Fruit fly (Drosophila melanogaster): ENCODE measurements around the gene SC35.

SC35 gene

DNA sequence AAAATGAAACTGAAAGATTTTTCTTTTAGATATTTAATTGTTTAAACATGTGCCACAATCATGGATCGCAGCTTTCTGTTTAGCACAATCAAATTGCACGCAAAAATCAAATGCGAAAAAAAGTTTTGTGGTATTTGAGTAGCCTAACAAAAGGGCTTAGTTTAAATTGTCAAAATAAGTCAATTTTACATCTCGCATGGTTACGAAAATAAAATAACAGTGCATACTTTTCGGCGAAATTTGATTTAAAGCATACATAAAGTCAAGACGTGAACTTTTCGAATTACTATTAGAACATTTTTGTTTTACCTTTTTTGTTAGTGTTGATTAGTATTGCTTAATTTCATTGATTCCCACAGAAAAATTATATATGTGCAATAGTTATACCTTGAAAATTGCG is 20.6 kb upstream of the SC35 start:
- TF ChIP-seq bab1 (GFP tag; optimal IDR thresholded peaks at IDR 0.05): peak; percentile 16
- TF ChIP-seq pad (GFP tag; optimal IDR thresholded peaks at IDR 0.05): no peak
- TF ChIP-seq cic (GFP tag; optimal IDR thresholded peaks at IDR 0.05): peak; percentile 52

DNA sequence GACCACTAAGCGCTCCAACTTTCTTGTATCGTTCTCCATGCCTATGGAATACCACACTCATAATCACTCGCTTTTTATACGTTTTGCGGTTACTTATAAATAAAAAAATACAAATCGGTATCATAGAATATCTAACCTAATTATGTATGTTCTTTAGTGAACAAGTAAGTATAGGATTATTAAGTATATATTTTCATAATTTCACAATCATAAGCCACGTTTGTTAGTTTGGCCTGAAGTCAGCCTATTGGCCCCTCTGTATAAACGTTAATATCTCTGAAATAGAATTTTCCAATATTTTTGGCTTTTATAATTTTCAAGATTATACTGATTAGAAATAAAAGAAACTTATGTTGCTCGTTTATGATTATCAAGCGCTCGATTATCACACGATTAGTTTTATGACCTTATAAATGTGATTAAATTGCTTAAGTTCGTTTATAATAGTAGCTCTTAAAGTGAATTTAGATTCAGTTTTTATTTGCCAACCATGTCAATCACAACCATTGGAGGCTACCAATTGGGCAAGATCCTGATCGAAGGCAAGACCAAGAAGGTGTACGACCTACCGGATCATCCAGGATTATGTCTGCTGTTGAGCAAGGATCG is 18.8 kb upstream of the SC35 start, which contains the start of gene CG5418:
CG5418 (minus strand) TSS at position 51 of the 609 bp plus-strand sequence.
- TF ChIP-seq CG14711 (tag; optimal IDR thresholded peaks at IDR 0.05) (no peak), CG7101 (tag; optimal IDR thresholded peaks at IDR 0.05) (no peak), Crg-1 (GFP tag; optimal IDR thresholded peaks at IDR 0.05) (no peak), CG33017 (tag; optimal IDR thresholded peaks at IDR 0.05) (no peak), CG1620 (GFP tag; optimal IDR thresholded peaks at IDR 0.05) (no peak), pad (GFP tag; optimal IDR thresholded peaks at IDR 0.05) (no peak), CG11617 (GFP tag; optimal IDR thresholded peaks at IDR 0.05) (no peak), Clk (GFP tag; optimal IDR thresholded peaks at IDR 0.05) (no peak), kay (GFP tag; ENCODE audit: borderline replicate concordance) (no peak), ovo (GFP tag; optimal IDR thresholded peaks at IDR 0.05) (no peak), bab1 (GFP tag; optimal IDR thresholded peaks at IDR 0.05) (no peak), CG12768 (GFP tag; optimal IDR thresholded peaks at IDR 0.05) (no peak)

DNA sequence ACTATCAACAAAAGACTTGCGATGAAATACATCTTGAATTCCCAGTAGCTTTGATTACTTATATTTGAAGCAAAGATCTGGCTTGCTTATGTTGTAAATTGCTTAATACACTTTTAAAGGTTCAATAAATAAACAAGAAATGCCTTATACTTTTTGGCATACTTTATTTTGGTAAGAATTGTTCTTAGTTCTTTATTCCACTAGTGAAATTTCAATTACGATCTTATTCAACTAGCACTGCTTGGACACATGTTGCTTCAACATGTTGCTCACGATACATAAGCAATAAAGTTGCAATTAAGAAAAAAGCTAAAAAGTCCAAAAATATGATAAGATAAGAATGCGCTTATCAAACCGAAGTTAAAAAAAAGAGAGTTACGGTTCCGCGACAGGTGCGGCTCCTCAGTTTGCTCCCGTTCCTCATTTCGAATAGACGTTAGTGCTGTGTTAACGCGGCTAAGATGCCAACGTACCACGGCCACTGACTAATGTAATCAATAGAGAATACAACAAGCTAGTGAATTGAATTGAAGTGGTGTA is 13.7 kb upstream of the SC35 start, which contains the start of the genes CG5421 and Oatp33Eb:
CG5421 (minus strand) TSS at position 51 of the 540 bp plus-strand sequence.
Oatp33Eb (plus strand) TSS at position 403 of the 540 bp plus-strand sequence.
- TF ChIP-seq toe (GFP tag; optimal IDR thresholded peaks at IDR 0.05): no peak
- no peak for TF ChIP-seq ovo (GFP tag; optimal IDR thresholded peaks at IDR 0.05)
- TF ChIP-seq CG33017 (tag; optimal IDR thresholded peaks at IDR 0.05): peak; percentile 73
- TF ChIP-seq CG11617 (GFP tag; optimal IDR thresholded peaks at IDR 0.05): peak; percentile 44
- TF ChIP-seq cic (GFP tag; optimal IDR thresholded peaks at IDR 0.05): peak; percentile 72
- no peak for TF ChIP-seq cnc (optimal IDR thresholded peaks at IDR 0.05)
- no peak for TF ChIP-seq CG7045 (GFP tag; optimal IDR thresholded peaks at IDR 0.05)
- TF ChIP-seq CG14711 (tag; optimal IDR thresholded peaks at IDR 0.05): no peak
- no peak for TF ChIP-seq Hr96 (GFP tag; optimal IDR thresholded peaks at IDR 0.05)
- no peak for TF ChIP-seq CG7101 (tag; optimal IDR thresholded peaks at IDR 0.05)
- peak; percentile 22 for TF ChIP-seq CG12768 (GFP tag; optimal IDR thresholded peaks at IDR 0.05)
- TF ChIP-seq CG5204 (GFP tag; optimal IDR thresholded peaks at IDR 0.05): no peak
- TF ChIP-seq bab1 (GFP tag; optimal IDR thresholded peaks at IDR 0.05): no peak
- no peak for TF ChIP-seq tj (GFP tag; optimal IDR thresholded peaks at IDR 0.05)
- TF ChIP-seq Clk (GFP tag; optimal IDR thresholded peaks at IDR 0.05): no peak
- no peak for TF ChIP-seq pad (GFP tag; optimal IDR thresholded peaks at IDR 0.05)
- peak; percentile 37 for TF ChIP-seq Mnt (GFP tag; optimal IDR thresholded peaks at IDR 0.05)
- no peak for TF ChIP-seq Crg-1 (GFP tag; optimal IDR thresholded peaks at IDR 0.05)
- TF ChIP-seq CG1620 (GFP tag; optimal IDR thresholded peaks at IDR 0.05): no peak
- TF ChIP-seq kay (GFP tag; ENCODE audit: borderline replicate concordance): peak; percentile 5

DNA sequence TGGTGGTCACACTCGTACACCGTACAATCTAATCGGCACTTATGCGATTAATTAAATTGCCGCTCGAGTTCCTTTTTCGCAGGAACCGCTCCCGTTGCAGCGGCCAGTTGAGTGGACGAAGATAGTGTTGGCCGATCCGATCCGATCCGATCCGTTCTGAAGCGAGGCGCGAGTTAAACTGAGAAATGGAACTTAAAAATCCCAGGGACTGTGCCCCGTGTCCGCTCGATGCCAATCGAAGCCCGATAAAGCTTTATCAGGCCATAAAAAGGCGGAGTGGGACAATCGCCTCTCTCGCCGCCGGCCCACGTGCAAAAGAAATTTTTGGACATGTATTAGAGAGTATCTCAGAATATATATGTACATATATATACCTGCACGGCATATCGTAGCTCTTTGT is 11.3 kb upstream of the SC35 start, which contains the start of gene Oatp33Ea:
Oatp33Ea (minus strand) TSS at position 182 of the 400 bp plus-strand sequence.
- TF ChIP-seq Mnt (GFP tag; optimal IDR thresholded peaks at IDR 0.05): peak; percentile 74
- peak; percentile 13 for TF ChIP-seq ovo (GFP tag; optimal IDR thresholded peaks at IDR 0.05)
- peak; percentile 1 for TF ChIP-seq CG12768 (GFP tag; optimal IDR thresholded peaks at IDR 0.05)
- no peak for TF ChIP-seq CG33017 (tag; optimal IDR thresholded peaks at IDR 0.05)
- no peak for TF ChIP-seq CG7045 (GFP tag; optimal IDR thresholded peaks at IDR 0.05)
- TF ChIP-seq cic (GFP tag; optimal IDR thresholded peaks at IDR 0.05): peak; percentile 90
- no peak for TF ChIP-seq CG7101 (tag; optimal IDR thresholded peaks at IDR 0.05)
- TF ChIP-seq toe (GFP tag; optimal IDR thresholded peaks at IDR 0.05): no peak

DNA sequence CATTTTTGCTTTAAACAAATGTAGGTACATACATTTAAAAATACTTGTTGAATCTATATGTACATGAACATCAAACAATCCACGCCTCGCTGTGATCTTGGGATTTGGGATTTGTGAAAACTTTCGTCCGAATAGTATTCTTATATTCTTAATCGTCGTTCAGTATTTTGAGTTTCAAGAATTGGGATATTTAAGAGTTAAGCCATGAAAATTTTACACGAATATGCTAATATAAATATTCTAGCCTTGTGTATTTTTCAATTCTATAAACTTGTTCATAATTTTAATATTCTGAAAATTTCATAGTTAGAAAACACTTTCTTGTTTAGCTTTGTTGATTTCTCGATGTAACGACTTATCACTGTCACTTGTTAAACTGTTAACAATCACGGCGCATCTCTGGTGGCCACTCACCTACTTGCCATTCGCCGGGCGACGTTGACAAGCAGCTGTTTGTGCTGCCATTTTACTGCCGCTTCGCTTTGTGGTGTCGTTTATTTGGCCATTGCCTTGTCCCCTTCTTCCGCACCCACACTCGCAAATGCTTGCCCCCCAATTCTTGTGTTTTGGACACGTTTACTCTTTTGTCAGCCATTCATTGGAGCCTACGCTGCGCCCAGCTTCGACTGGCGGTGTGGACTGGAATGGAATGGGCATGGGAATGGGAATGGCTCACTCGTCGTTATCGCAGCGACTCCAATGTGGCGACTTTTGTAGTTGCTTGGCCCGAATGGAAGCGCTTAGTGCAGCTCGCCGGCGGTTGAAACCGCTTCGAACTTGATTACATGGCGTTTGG is 1.7 kb upstream of the SC35 start:
- no peak for TF ChIP-seq cnc (optimal IDR thresholded peaks at IDR 0.05)
- no peak for TF ChIP-seq tj (GFP tag; optimal IDR thresholded peaks at IDR 0.05)
- TF ChIP-seq pad (GFP tag; optimal IDR thresholded peaks at IDR 0.05): no peak
- TF ChIP-seq CG1620 (GFP tag; optimal IDR thresholded peaks at IDR 0.05): peak; percentile 23
- TF ChIP-seq bab1 (GFP tag; optimal IDR thresholded peaks at IDR 0.05): peak; percentile 16
- TF ChIP-seq toe (GFP tag; optimal IDR thresholded peaks at IDR 0.05): peak; percentile 10
- TF ChIP-seq CG7101 (tag; optimal IDR thresholded peaks at IDR 0.05): no peak
- TF ChIP-seq CG33017 (tag; optimal IDR thresholded peaks at IDR 0.05): no peak
- TF ChIP-seq cic (GFP tag; optimal IDR thresholded peaks at IDR 0.05): no peak
- no peak for TF ChIP-seq CG7045 (GFP tag; optimal IDR thresholded peaks at IDR 0.05)
- TF ChIP-seq Crg-1 (GFP tag; optimal IDR thresholded peaks at IDR 0.05): no peak
- TF ChIP-seq CG12768 (GFP tag; optimal IDR thresholded peaks at IDR 0.05): peak; percentile 64
- no peak for TF ChIP-seq kay (GFP tag; ENCODE audit: borderline replicate concordance)
- TF ChIP-seq ovo (GFP tag; optimal IDR thresholded peaks at IDR 0.05): no peak
- no peak for TF ChIP-seq Clk (GFP tag; optimal IDR thresholded peaks at IDR 0.05)
- no peak for TF ChIP-seq Mnt (GFP tag; optimal IDR thresholded peaks at IDR 0.05)

DNA sequence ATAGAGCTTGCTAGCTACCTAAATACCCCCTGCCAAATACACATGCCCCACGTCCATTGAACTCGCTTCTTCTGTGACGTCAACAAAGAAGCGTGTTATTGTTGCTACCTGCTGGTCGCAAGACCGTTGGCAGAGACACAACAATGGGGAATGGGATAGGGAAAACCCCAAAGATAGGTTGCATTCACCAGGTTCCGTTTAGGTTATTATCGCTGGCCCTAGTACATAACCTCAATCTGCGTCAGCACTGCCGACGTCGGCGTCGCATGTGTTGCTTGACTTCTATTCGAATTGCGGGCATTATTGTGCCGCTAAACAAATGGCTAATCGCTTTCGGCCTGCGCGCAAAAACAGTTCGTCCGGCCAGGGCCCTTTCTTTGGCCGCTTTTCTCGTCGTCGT is 963 bp upstream of the SC35 start:
- TF ChIP-seq ovo (GFP tag; optimal IDR thresholded peaks at IDR 0.05) (peak; percentile 4), tj (GFP tag; optimal IDR thresholded peaks at IDR 0.05) (no peak), CG1620 (GFP tag; optimal IDR thresholded peaks at IDR 0.05) (no peak), Mnt (GFP tag; optimal IDR thresholded peaks at IDR 0.05) (peak; percentile 35)
